Fruit fly (Drosophila melanogaster): ENCODE measurements around the gene ATP7.

- TF ChIP-seq ss (GFP tag; optimal IDR thresholded peaks at IDR 0.05): no peak
- TF ChIP-seq CG31627 (GFP tag; optimal IDR thresholded peaks at IDR 0.05): no peak
- no peak for TF ChIP-seq CG11294 (GFP tag; IDR thresholded peaks at IDR 0.05)
- TF ChIP-seq topi (GFP tag; optimal IDR thresholded peaks at IDR 0.05): no peak
These were observed 14.0 kb downstream of the ATP7 start, which contains the start of the genes Nrd1 and CG1847 for dm6 chrX:11868866-11869265.

All from whole organism, prepupa.